Fruit fly (Drosophila melanogaster) whole organism, adult: ENCODE data around the gene corolla.

Source experiments
- CG11617 ChIP-seq: fragments of 200-800 bp; sonication (Bioruptor generic); optimal IDR thresholded peaks from 2 replicates; lab custom pipeline; 2017; ENCODE audit warnings: mild to moderate bottlenecking, missing biosample characterization, missing genetic modification reagents, missing genetic modification characterization
- CG12768 ChIP-seq: fragments of 200-800 bp; sonication (Bioruptor generic); optimal IDR thresholded peaks from 2 replicates; lab custom pipeline; 2017; ENCODE audit warnings: missing biosample characterization, missing genetic modification characterization, mild to moderate bottlenecking, moderate library complexity, missing genetic modification reagents
- CG14711 ChIP-seq: fragments of 200-800 bp; sonication (Bioruptor generic); optimal IDR thresholded peaks from 2 replicates; lab custom pipeline; 2018; ENCODE audit warnings: missing biosample characterization, mild to moderate bottlenecking, missing genetic modification characterization, moderate library complexity
- CG1620 ChIP-seq: fragments of 200-800 bp; sonication (Bioruptor generic); optimal IDR thresholded peaks from 2 replicates; lab custom pipeline; 2016; ENCODE audit warnings: missing biosample characterization, missing genetic modification characterization
- CG33017 ChIP-seq: fragments of 200-800 bp; sonication (Bioruptor generic); optimal IDR thresholded peaks from 2 replicates; lab custom pipeline; 2018; ENCODE audit warnings: missing biosample characterization, mild to moderate bottlenecking, missing genetic modification characterization, moderate library complexity
- CG5204 ChIP-seq: fragments of 200-800 bp; sonication (Bioruptor generic); optimal IDR thresholded peaks from 2 replicates; lab custom pipeline; 2016; ENCODE audit warnings: missing biosample characterization, missing genetic modification characterization
- CG7045 ChIP-seq: fragments of 200-800 bp; sonication (Bioruptor generic); optimal IDR thresholded peaks from 2 replicates; lab custom pipeline; 2017; ENCODE audit warnings: missing biosample characterization, mild to moderate bottlenecking, missing genetic modification characterization
- CG7101 ChIP-seq: fragments of 200-800 bp; sonication (Bioruptor generic); optimal IDR thresholded peaks from 2 replicates; lab custom pipeline; 2018; ENCODE audit warnings: missing biosample characterization, mild to moderate bottlenecking, missing genetic modification characterization, moderate library complexity
- Clk ChIP-seq: fragments of 200-800 bp; sonication (Bioruptor generic); optimal IDR thresholded peaks from 2 replicates; lab custom pipeline; 2017; ENCODE audit warnings: missing biosample characterization, missing genetic modification characterization
- Crg-1 ChIP-seq: fragments of 200-800 bp; sonication (Bioruptor generic); optimal IDR thresholded peaks from 2 replicates; lab custom pipeline; 2016; ENCODE audit warnings: missing biosample characterization, missing genetic modification characterization
- Hr96 ChIP-seq: fragments of 200-800 bp; sonication (Bioruptor generic); optimal IDR thresholded peaks from 2 replicates; lab custom pipeline; 2016; ENCODE audit warnings: missing biosample characterization, missing genetic modification characterization
- Mnt ChIP-seq: fragments of 200-800 bp; sonication (Bioruptor generic); optimal IDR thresholded peaks from 2 replicates; lab custom pipeline; 2016; ENCODE audit warnings: missing biosample characterization, mild to moderate bottlenecking, missing genetic modification characterization
- bab1 ChIP-seq: fragments of 200-800 bp; sonication (Bioruptor generic); optimal IDR thresholded peaks from 3 replicates; lab custom pipeline; 2019; ENCODE audit warnings: missing biosample characterization, mild to moderate bottlenecking, missing genetic modification characterization, moderate library complexity
- cic ChIP-seq: fragments of 200-800 bp; sonication (Bioruptor generic); optimal IDR thresholded peaks from 2 replicates; lab custom pipeline; 2017; ENCODE audit warnings: missing biosample characterization, mild to moderate bottlenecking, missing genetic modification characterization, moderate library complexity
- cnc ChIP-seq, 2 experiments: fragments of >200 bp; optimal IDR thresholded peaks; 2 replicates each; lab custom pipeline; 2017
- kay ChIP-seq: fragments of 200-800 bp; sonication (Bioruptor generic); peaks from one replicate; lab custom pipeline; 2016; ENCODE audit warnings: missing biosample characterization, missing genetic modification characterization, borderline replicate concordance
- ovo ChIP-seq: fragments of 200-800 bp; sonication (Bioruptor generic); optimal IDR thresholded peaks from 2 replicates; lab custom pipeline; 2016; ENCODE audit warnings: missing biosample characterization, missing genetic modification characterization
- pad ChIP-seq: fragments of 200-800 bp; sonication (Bioruptor generic); optimal IDR thresholded peaks from 3 replicates; lab custom pipeline; 2017; ENCODE audit warnings: missing biosample characterization, missing genetic modification characterization, mild to moderate bottlenecking, moderate library complexity, missing genetic modification reagents
- tj ChIP-seq: fragments of 200-800 bp; sonication (Bioruptor generic); optimal IDR thresholded peaks from 3 replicates; lab custom pipeline; 2017; ENCODE audit warnings: missing biosample characterization, mild to moderate bottlenecking, missing genetic modification characterization, moderate library complexity
- toe ChIP-seq: fragments of 200-800 bp; sonication (Bioruptor generic); optimal IDR thresholded peaks from 2 replicates; lab custom pipeline; 2016; ENCODE audit warnings: missing biosample characterization, missing genetic modification characterization

The corolla gene

DNA sequence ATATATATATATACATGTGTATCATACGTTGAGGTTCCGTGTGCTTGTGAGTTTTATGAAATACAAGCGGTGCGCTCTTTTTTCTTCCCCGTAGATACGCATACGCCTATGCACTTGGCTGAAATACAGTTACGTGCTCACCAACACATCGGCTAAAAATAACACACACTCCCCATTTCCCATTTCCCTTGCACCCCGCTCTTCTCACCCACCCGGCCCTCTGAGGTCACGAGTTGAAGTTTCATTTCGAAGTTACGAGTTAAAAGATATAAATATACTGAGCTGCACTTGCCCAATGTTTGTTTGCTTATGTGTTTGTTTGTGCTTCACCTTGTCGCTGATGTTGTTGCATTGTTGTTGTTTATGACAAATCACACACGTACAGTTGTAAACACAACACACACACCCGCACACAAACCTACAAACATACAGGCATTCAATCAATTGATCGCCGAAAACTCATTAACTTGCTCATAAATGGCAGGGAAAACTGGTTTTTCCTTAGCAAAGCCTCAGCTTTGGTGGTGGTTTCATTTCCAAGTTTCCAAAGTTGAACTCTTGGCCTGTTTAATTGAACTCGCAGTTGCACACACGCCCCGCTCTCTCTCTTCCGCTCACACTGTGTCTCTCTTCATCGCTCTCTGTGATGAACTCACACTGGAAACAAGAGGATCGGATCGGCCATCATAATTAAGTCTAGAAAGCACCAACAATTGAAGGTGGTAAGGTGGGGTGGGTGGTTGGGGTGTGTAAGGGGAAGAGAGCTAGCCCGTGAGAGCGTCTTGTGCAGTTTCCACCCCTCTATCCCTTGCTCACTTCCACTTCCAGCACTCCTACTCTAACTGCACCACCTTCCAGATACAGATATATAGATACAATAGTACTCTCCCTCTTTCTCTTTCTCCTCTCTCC, 26.6 kb upstream of the corolla start:
- no peak for TF ChIP-seq tj
- no peak for TF ChIP-seq CG7045 (GFP tag; lab: Kevin White, UChicago)
- TF ChIP-seq CG12768 (GFP tag; lab: Kevin White, UChicago), result no peak
- no peak for TF ChIP-seq toe (GFP tag; lab: Kevin White, UChicago)
- TF ChIP-seq pad, result no peak
- TF ChIP-seq CG14711, result no peak
- no peak for TF ChIP-seq cic (GFP tag; lab: Kevin White, UChicago)
- TF ChIP-seq ovo (GFP tag; lab: Kevin White, UChicago), result no peak
- no peak for TF ChIP-seq Mnt
- no peak for TF ChIP-seq CG33017 (tag; lab: Kevin White, UChicago)
- no peak for TF ChIP-seq Crg-1
- no peak for TF ChIP-seq CG1620 (GFP tag; lab: Kevin White, UChicago)
- no peak for TF ChIP-seq CG7101 (tag; lab: Kevin White, UChicago)
- no peak for TF ChIP-seq Clk (GFP tag; lab: Kevin White, UChicago)
- no peak for TF ChIP-seq CG11617

DNA sequence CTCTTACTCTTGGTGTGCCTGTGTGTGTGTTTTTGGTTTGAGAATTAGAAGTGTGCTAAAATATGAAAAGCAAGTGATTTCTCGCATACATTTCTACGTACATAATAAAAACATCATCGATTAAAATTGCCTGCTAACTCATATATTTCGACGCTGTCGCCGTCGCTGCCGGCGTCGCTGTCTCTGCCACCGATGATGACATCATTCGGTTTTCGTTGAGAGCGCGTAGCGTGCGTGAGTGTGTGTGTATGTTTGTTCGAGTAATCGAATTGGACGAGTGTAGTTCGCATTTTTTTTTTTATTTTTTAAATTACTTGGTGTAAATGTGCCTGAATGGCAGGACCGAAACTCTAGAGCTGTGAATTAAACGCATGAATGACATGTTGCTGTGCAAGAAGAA, 25.9 kb upstream of the corolla start:
- peak; percentile 3 for TF ChIP-seq tj
- TF ChIP-seq Clk (GFP tag; lab: Kevin White, UChicago), result no peak

DNA sequence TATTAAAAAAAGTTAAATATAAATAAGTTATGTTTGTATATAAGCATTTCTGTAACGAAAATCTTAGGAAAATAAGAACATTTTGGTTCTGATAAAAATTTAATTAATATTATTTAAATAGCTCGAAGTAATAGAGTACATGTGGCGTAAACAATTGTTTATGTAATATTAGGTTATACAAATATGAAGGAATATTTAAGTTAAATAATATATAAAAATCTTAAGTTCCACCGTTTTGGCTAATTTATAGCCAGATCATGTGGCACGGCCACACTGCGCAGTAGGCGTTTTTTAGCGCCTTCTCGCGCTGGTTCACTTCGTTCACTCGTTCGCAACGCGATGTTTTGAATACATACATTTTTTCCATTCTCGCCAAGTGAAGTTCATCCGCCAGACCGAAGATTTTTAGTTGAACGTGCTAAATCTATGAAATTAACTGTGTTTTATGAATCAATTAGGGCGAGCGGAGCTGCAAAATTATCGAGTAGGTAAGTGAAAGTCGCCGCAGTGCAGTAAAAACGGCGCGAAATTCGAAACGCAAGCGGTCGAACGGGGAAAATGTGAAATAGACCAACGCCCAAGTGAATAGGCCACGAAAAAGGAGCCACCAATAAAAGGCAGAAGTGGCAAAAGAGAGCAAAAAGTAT, 25.3 kb upstream of the corolla start, which contains the start of gene beta-Spec:
TSS of gene beta-Spec (plus strand) at position 323 of the 647 bp plus-strand sequence.
- peak; percentile 40 for TF ChIP-seq bab1 (GFP tag; lab: Kevin White, UChicago)
- no peak for TF ChIP-seq Hr96

dm6 chrX:17656501-17656900, 24.7 kb upstream of the corolla start, which contains the start of gene IntS2:
Gene IntS2, minus strand, starts transcription at chrX:17656818.
- TF ChIP-seq cnc (optimal IDR thresholded peaks at IDR 0.05; lab: Kevin White, UChicago), result no peak
- no peak for TF ChIP-seq Clk (GFP tag; lab: Kevin White, UChicago)
- no peak for TF ChIP-seq Mnt
- TF ChIP-seq CG12768 (GFP tag; lab: Kevin White, UChicago), result no peak
- TF ChIP-seq kay (GFP tag; lab: Kevin White, UChicago), result no peak
- TF ChIP-seq CG1620 (GFP tag; lab: Kevin White, UChicago), result no peak
- no peak for TF ChIP-seq Crg-1
- no peak for TF ChIP-seq ovo (GFP tag; lab: Kevin White, UChicago)
- TF ChIP-seq tj, result no peak
- TF ChIP-seq Hr96, result no peak
- no peak for TF ChIP-seq CG7101 (tag; lab: Kevin White, UChicago)
- TF ChIP-seq bab1 (GFP tag; lab: Kevin White, UChicago), result no peak
- no peak for TF ChIP-seq CG33017 (tag; lab: Kevin White, UChicago)
- no peak for TF ChIP-seq CG5204 (GFP tag; lab: Kevin White, UChicago)
- no peak for TF ChIP-seq pad
- no peak for TF ChIP-seq cic (GFP tag; lab: Kevin White, UChicago)

- TF ChIP-seq pad, result peak; percentile 58
- TF ChIP-seq Mnt, result peak; percentile 45
- TF ChIP-seq bab1 (GFP tag; lab: Kevin White, UChicago), result peak; percentile 74
- peak; percentile 29 for TF ChIP-seq cic (GFP tag; lab: Kevin White, UChicago)
- TF ChIP-seq tj, result peak; percentile 43
- TF ChIP-seq CG7101 (tag; lab: Kevin White, UChicago), result peak; percentile 39
- no peak for TF ChIP-seq toe (GFP tag; lab: Kevin White, UChicago)
- no peak for TF ChIP-seq CG7045 (GFP tag; lab: Kevin White, UChicago)
Measured at dm6 chrX:17651998-17652738, 20.3 kb upstream of the corolla start, which contains the start of gene RhoGAPp190. Gene RhoGAPp190, minus strand, starts transcription at chrX:17652562.

DNA sequence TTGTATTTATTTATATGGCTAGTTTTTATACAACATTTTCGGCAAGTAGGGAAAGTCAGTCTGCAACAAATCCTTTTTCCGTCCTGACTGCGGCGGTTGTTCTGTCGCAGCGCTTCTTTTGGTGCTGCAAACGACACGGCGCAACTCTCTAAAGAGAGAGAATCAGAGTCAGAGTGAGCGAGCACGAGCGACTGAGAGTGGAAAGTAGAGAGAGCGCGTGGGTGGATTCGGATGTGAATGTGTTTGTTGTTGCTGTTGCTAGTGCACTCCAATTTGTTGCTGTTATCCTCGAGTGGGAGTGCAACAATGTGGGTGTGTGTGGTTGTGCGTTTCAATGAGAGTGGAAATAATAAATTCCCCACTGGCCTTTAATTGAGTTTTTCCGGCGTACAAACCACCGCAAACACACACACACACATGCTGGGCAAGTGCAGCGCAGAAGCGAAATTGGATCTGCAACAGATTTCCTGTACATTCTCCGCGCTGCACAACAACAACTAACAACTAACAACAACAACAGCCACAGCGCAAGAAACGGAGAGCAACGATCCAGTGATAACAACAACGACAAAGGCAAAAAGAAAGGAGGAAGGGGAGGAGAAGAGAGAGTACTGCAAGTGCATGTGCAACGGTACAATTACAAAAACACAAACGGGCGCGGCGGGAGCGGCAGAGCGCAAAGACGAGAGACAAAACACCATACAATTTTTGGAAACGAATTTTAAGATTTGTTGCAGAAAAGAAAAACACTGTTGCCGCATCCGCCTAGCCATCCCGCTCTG, 19.6 kb upstream of the corolla start:
- TF ChIP-seq pad, result peak; percentile 91
- no peak for TF ChIP-seq tj
- peak; percentile 38 for TF ChIP-seq ovo (GFP tag; lab: Kevin White, UChicago)
